Fruit fly (Drosophila melanogaster) whole organism, embryonic: ENCODE data around the gene CG13679.

Experiments used
- Abd-B ChIP-seq: fragments of 200-800 bp; sonication (Bioruptor generic); optimal IDR thresholded peaks from 2 replicates; lab custom pipeline; 2018; ENCODE audit warnings: missing biosample characterization, mild to moderate bottlenecking, missing genetic modification characterization, moderate library complexity
- Atf6 ChIP-seq: fragments of 200-800 bp; sonication (Bioruptor generic); IDR thresholded peaks from 2 replicates; pipeline ENCODE4 v1.3.6; 2022; ENCODE audit warnings: missing biosample characterization, missing genetic modification characterization
- CG10321 ChIP-seq: fragments of 200-800 bp; sonication (Bioruptor generic); IDR thresholded peaks from 2 replicates; pipeline ENCODE4 v1.3.6; 2022; ENCODE audit warnings: missing biosample characterization, missing genetic modification characterization
- CG10366 ChIP-seq: fragments of 200-800 bp; sonication (Bioruptor generic); IDR thresholded peaks from 2 replicates; pipeline ENCODE4 v1.3.6; 2022; ENCODE audit warnings: missing biosample characterization, missing genetic modification characterization
- CG10959 ChIP-seq: fragments of 200-800 bp; sonication (Bioruptor generic); IDR thresholded peaks from 2 replicates; pipeline ENCODE4 v1.3.6; 2022; ENCODE audit warnings: missing biosample characterization, missing genetic modification characterization
- CG11504 ChIP-seq: fragments of 200-800 bp; sonication (Bioruptor generic); optimal IDR thresholded peaks from 3 replicates; lab custom pipeline; 2019; ENCODE audit warnings: missing biosample characterization, mild to moderate bottlenecking, missing genetic modification characterization, moderate library complexity
- CG11696 ChIP-seq: fragments of 200-800 bp; sonication (Bioruptor generic); IDR thresholded peaks from 2 replicates; pipeline ENCODE4 v1.3.6; 2022; ENCODE audit warnings: missing biosample characterization, missing genetic modification characterization
- CG15269 ChIP-seq: fragments of 200-800 bp; sonication (Bioruptor generic); optimal IDR thresholded peaks from 2 replicates; lab custom pipeline; 2018; ENCODE audit warnings: missing biosample characterization, mild to moderate bottlenecking, missing genetic modification characterization, moderate library complexity
- CG15479 ChIP-seq: fragments of 200-800 bp; sonication (Bioruptor generic); optimal IDR thresholded peaks from 3 replicates; lab custom pipeline; 2019; ENCODE audit warnings: missing biosample characterization, mild to moderate bottlenecking, missing genetic modification characterization, moderate library complexity
- CG1603 ChIP-seq: fragments of 200-800 bp; sonication (Bioruptor generic); optimal IDR thresholded peaks from 2 replicates; lab custom pipeline; 2019; ENCODE audit warnings: missing biosample characterization, mild to moderate bottlenecking, missing genetic modification characterization, moderate library complexity
- CG2120 ChIP-seq: fragments of 200-800 bp; sonication (Bioruptor generic); optimal IDR thresholded peaks from 3 replicates; lab custom pipeline; 2016; ENCODE audit warnings: missing biosample characterization, missing genetic modification characterization
- CG2712 ChIP-seq: fragments of 200-800 bp; optimal IDR thresholded peaks from 3 replicates; lab custom pipeline; 2019; ENCODE audit warnings: missing biosample characterization, mild to moderate bottlenecking, missing genetic modification characterization, moderate library complexity
- CG2889 ChIP-seq: fragments of 200-800 bp; sonication (Bioruptor generic); IDR thresholded peaks from 3 replicates; pipeline ENCODE4 v1.3.6; 2022; ENCODE audit warnings: missing biosample characterization, missing genetic modification characterization
- CG30020 ChIP-seq: fragments of 200-800 bp; optimal IDR thresholded peaks from 2 replicates; lab custom pipeline; 2019; ENCODE audit warnings: missing biosample characterization, mild to moderate bottlenecking, missing genetic modification characterization, moderate library complexity
- CG32772 ChIP-seq: fragments of 200-800 bp; sonication (Bioruptor generic); IDR thresholded peaks from 2 replicates; pipeline ENCODE4 v1.3.6; 2022; ENCODE audit warnings: missing biosample characterization, missing genetic modification characterization
- CG6683 ChIP-seq: fragments of 200-800 bp; sonication (Bioruptor generic); optimal IDR thresholded peaks from 2 replicates; lab custom pipeline; 2017; ENCODE audit warnings: missing biosample characterization, mild to moderate bottlenecking, missing genetic modification characterization, missing genetic modification reagents
- CG7271 ChIP-seq: fragments of 200-800 bp; sonication (Bioruptor generic); optimal IDR thresholded peaks from 2 replicates; lab custom pipeline; 2018; ENCODE audit warnings: missing biosample characterization, mild to moderate bottlenecking, missing genetic modification characterization, moderate library complexity
- CG8290 ChIP-seq, 3 experiments: fragments of 200-800 bp; sonication (Bioruptor generic); optimal IDR thresholded peaks; 2 replicates each; lab custom pipeline; 2016 to 2019; ENCODE audit warnings: missing biosample characterization in 3 of 3, missing genetic modification characterization in 3 of 3, mild to moderate bottlenecking in 2 of 3, moderate library complexity in 1 of 3
- Dfd ChIP-seq, 2 experiments: fragments of >200 bp; optimal IDR thresholded peaks; 2 replicates each; lab custom pipeline; 2017; ENCODE audit warnings: missing biosample characterization in 2 of 2, missing genetic modification characterization in 2 of 2
- Dll ChIP-seq: fragments of 200-800 bp; sonication (Bioruptor generic); IDR thresholded peaks from 4 replicates; pipeline ENCODE4 v1.3.6; 2022; ENCODE audit warnings: missing biosample characterization, missing genetic modification characterization; ENCODE audit not compliant: partially characterized antibody
- Eip74EF ChIP-seq, 2 experiments: fragments of 200-800 bp in 1 of 2; fragments of >200 bp in 1 of 2; sonication (Bioruptor generic) in 1 of 2; optimal IDR thresholded peaks; 2 replicates each; lab custom pipeline; 2017 to 2019; ENCODE audit warnings: missing biosample characterization in 2 of 2, missing genetic modification characterization in 2 of 2, mild to moderate bottlenecking in 1 of 2, moderate library complexity in 1 of 2
- Ets65A ChIP-seq: fragments of 200-800 bp; sonication (Bioruptor generic); peaks from one replicate; lab custom pipeline; 2016; ENCODE audit warnings: missing biosample characterization, missing genetic modification characterization
- Gsc ChIP-seq: fragments of 200-800 bp; sonication (Bioruptor generic); IDR thresholded peaks from 2 replicates; pipeline ENCODE4 v1.3.6; 2022; ENCODE audit warnings: missing biosample characterization, missing genetic modification characterization
- Hmr ChIP-seq: fragments of 200-800 bp; sonication (Bioruptor generic); optimal IDR thresholded peaks from 3 replicates; lab custom pipeline; 2017; ENCODE audit warnings: mild to moderate bottlenecking, missing biosample characterization, missing genetic modification reagents, missing genetic modification characterization
- Hr39 ChIP-seq: fragments of >200 bp; optimal IDR thresholded peaks from 2 replicates; lab custom pipeline; 2017
- Lpt ChIP-seq: fragments of >200 bp; optimal IDR thresholded peaks from 2 replicates; lab custom pipeline; 2018; ENCODE audit warnings: missing biosample characterization, missing genetic modification characterization
- MTF-1 ChIP-seq: fragments of 200-800 bp; sonication (Bioruptor generic); optimal IDR thresholded peaks from 2 replicates; lab custom pipeline; 2018; ENCODE audit warnings: missing biosample characterization, mild to moderate bottlenecking, missing genetic modification characterization, borderline replicate concordance
- Max ChIP-seq: fragments of 200-800 bp; sonication (Bioruptor generic); optimal IDR thresholded peaks from 2 replicates; lab custom pipeline; 2016; ENCODE audit warnings: missing biosample characterization, mild to moderate bottlenecking, missing genetic modification characterization
- NFAT ChIP-seq: fragments of 200-800 bp; sonication (Bioruptor generic); IDR thresholded peaks from 2 replicates; pipeline ENCODE4 v1.3.6; 2022; ENCODE audit warnings: missing biosample characterization, missing genetic modification characterization
- Neu2 ChIP-seq: fragments of 200-800 bp; sonication (Bioruptor generic); optimal IDR thresholded peaks from 3 replicates; lab custom pipeline; 2016; ENCODE audit warnings: missing biosample characterization, missing genetic modification characterization, borderline replicate concordance
- NfI ChIP-seq: fragments of 200-800 bp; sonication (Bioruptor generic); optimal IDR thresholded peaks from 3 replicates; lab custom pipeline; 2018; ENCODE audit warnings: missing biosample characterization, mild to moderate bottlenecking, missing genetic modification characterization, moderate library complexity
- Rx ChIP-seq: fragments of 200-800 bp; sonication (Bioruptor generic); IDR thresholded peaks from 2 replicates; pipeline ENCODE4 v1.3.6; 2022; ENCODE audit warnings: missing biosample characterization, missing genetic modification characterization
- ab ChIP-seq: fragments of 200-800 bp; sonication (Bioruptor generic); optimal IDR thresholded peaks from 2 replicates; lab custom pipeline; 2016; ENCODE audit warnings: missing biosample characterization, missing genetic modification characterization
- cato ChIP-seq: fragments of 200-800 bp; sonication (Bioruptor generic); optimal IDR thresholded peaks from 2 replicates; lab custom pipeline; 2016; ENCODE audit warnings: missing biosample characterization, missing genetic modification characterization, borderline replicate concordance
- dati ChIP-seq: fragments of 200-800 bp; sonication (Bioruptor generic); IDR thresholded peaks from 2 replicates; pipeline ENCODE4 v1.3.6; 2022; ENCODE audit warnings: missing biosample characterization, missing genetic modification characterization
- dmrt11E ChIP-seq: fragments of 200-800 bp; sonication (Bioruptor generic); optimal IDR thresholded peaks from 3 replicates; lab custom pipeline; 2018; ENCODE audit warnings: missing biosample characterization, mild to moderate bottlenecking, missing genetic modification characterization, moderate library complexity
- dysf ChIP-seq: fragments of 200-800 bp; sonication (Bioruptor generic); IDR thresholded peaks from 3 replicates; pipeline ENCODE4 v1.3.6; 2022; ENCODE audit warnings: missing biosample characterization, missing genetic modification characterization
- fd3F ChIP-seq: fragments of 200-800 bp; sonication (Bioruptor generic); optimal IDR thresholded peaks from 2 replicates; lab custom pipeline; 2018; ENCODE audit warnings: missing biosample characterization, mild to moderate bottlenecking, missing genetic modification characterization, moderate library complexity
- fru ChIP-seq: fragments of >200 bp; optimal IDR thresholded peaks from 2 replicates; lab custom pipeline; 2017
- ftz-f1 ChIP-seq: fragments of 200-800 bp; sonication (Bioruptor generic); optimal IDR thresholded peaks from 2 replicates; lab custom pipeline; 2016; ENCODE audit warnings: missing biosample characterization, missing genetic modification characterization
- gcm ChIP-seq: fragments of 200-800 bp; sonication (Bioruptor generic); optimal IDR thresholded peaks from 2 replicates; lab custom pipeline; 2019; ENCODE audit warnings: missing biosample characterization, mild to moderate bottlenecking, missing genetic modification characterization, moderate library complexity
- grau ChIP-seq: fragments of 200-800 bp; optimal IDR thresholded peaks from 3 replicates; lab custom pipeline; 2019; ENCODE audit warnings: missing biosample characterization, mild to moderate bottlenecking, missing genetic modification characterization, moderate library complexity
- ind ChIP-seq: fragments of 200-800 bp; sonication (Bioruptor generic); optimal IDR thresholded peaks from 3 replicates; lab custom pipeline; 2016; ENCODE audit warnings: missing biosample characterization, missing genetic modification characterization
- kay ChIP-seq: fragments of 200-800 bp; sonication (Bioruptor generic); optimal IDR thresholded peaks from 2 replicates; lab custom pipeline; 2016; ENCODE audit warnings: missing biosample characterization, missing genetic modification characterization
- sd ChIP-seq: fragments of 200-800 bp; sonication (Bioruptor generic); optimal IDR thresholded peaks from 3 replicates; lab custom pipeline; 2018; ENCODE audit warnings: missing biosample characterization, mild to moderate bottlenecking, missing genetic modification characterization, moderate library complexity
- sug ChIP-seq: fragments of 200-800 bp; optimal IDR thresholded peaks from 2 replicates; lab custom pipeline; 2019; ENCODE audit warnings: missing biosample characterization, mild to moderate bottlenecking, missing genetic modification characterization, moderate library complexity
- tap ChIP-seq: fragments of 200-800 bp; optimal IDR thresholded peaks from 3 replicates; lab custom pipeline; 2019; ENCODE audit warnings: missing biosample characterization, mild to moderate bottlenecking, missing genetic modification characterization, moderate library complexity
- tup ChIP-seq: fragments of 200-800 bp; sonication (Bioruptor generic); optimal IDR thresholded peaks from 2 replicates; lab custom pipeline; 2016; ENCODE audit warnings: missing biosample characterization, mild to moderate bottlenecking, missing genetic modification characterization, moderate library complexity

Gene CG13679

DNA sequence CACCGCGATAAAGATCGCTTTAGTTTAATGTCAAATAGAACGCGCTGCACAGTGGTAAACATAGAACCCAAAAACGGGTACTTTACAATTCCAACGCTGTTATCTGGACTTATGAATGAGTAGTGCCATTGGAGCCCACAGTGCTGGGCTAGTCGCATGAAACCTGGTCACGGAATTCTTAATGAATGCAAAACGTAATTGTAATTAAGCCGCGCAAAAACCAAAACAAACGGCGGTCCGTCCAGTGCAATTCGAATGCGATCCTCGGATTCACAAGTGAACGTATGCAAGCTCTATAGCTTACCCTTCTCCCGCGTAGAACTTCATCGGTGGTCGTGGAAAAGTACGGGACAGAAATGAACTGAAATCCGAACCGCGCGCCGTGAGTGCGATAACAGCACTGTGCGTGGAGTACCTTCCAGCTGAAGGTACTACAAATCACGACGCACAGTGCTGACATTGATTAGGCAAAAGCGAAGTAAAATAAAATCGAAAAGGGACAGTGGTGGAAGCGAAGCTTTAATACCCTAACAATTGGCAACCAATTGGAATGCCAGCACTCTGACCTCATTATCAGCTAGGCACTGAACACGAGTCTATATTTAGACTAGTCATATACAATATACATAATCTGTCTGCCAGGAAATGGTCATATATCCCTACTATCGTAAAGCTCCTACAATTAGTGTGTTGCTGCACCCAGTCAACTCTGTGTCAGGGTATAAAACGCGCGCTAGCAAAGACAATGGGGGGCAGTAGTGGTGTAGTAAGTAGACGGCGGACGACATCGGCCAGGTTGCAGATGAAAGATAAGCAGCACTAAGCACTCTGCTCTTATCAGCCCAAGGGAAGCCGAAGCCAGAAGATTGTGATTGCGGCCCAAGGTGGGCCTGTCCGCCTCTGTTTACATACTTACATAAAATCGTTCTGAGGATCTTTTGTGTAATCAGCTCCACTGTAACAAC lies 17.0 kb upstream of the CG13679 start (continued):
- TF ChIP-seq CG7271 (no peak), Ets65A (GFP tag; lab: Kevin White, UChicago) (peak; percentile 72), Eip74EF (GFP tag; optimal IDR thresholded peaks at IDR 0.05; lab: Kevin White, UChicago) (peak in 1 of 2 experiments; percentile 27), cato (no peak), Atf6 (GFP tag; lab: Robert Waterston, UW) (peak; percentile 67), grau (tag; lab: Kevin White, UChicago) (peak; percentile 36), kay (GFP tag; lab: Kevin White, UChicago) (peak; percentile 43), Abd-B (GFP tag; lab: Kevin White, UChicago) (peak; percentile 30), CG10366 (GFP tag; lab: Robert Waterston, UW) (peak; percentile 41; the same call in 1 of the 2 replicates), dmrt11E (no peak), CG32772 (GFP tag; lab: Robert Waterston, UW) (peak; percentile 48), sd (tag; lab: Kevin White, UChicago) (peak; percentile 43), CG2889 (GFP tag; lab: Robert Waterston, UW) (0 out of 3 replicates have a peak, but pooled peaks have one; percentile 45), sug (tag; lab: Kevin White, UChicago) (peak; percentile 100), tap (tag; lab: Kevin White, UChicago) (peak; percentile 31), fd3F (GFP tag; lab: Kevin White, UChicago) (no peak), tup (peak; percentile 30), CG2120 (GFP tag; lab: Kevin White, UChicago) (peak; percentile 74), CG2712 (tag; lab: Kevin White, UChicago) (peak; percentile 42), Rx (no peak), CG11696 (GFP tag; lab: Robert Waterston, UW) (0 out of 2 replicates have a peak, but pooled peaks have one; percentile 8), CG1603 (tag; lab: Kevin White, UChicago) (peak; percentile 70), Dll (GFP tag; lab: Robert Waterston, UW) (no peak), ab (GFP tag; lab: Kevin White, UChicago) (no peak), NfI (peak; percentile 24), Neu2 (no peak), CG15269 (tag; lab: Kevin White, UChicago) (peak; percentile 58), CG30020 (no peak), fru (lab: Kevin White, UChicago) (no peak), CG10959 (GFP tag; lab: Robert Waterston, UW) (no peak), Hmr (GFP tag; lab: Kevin White, UChicago) (peak; percentile 41), CG11504 (tag; lab: Kevin White, UChicago) (peak; percentile 57), CG6683 (peak; percentile 11), CG10321 (GFP tag; lab: Robert Waterston, UW) (no peak), CG15479 (no peak), Hr39 (lab: Kevin White, UChicago) (no peak), ind (GFP tag; lab: Kevin White, UChicago) (peak; percentile 51), gcm (GFP tag; lab: Kevin White, UChicago) (no peak), dysf (peak; percentile 75), dati (GFP tag; lab: Robert Waterston, UW) (no peak), Dfd (GFP tag; optimal IDR thresholded peaks at IDR 0.05; lab: Kevin White, UChicago) (no peak), NFAT (GFP tag; lab: Robert Waterston, UW) (no peak), MTF-1 (no peak), ftz-f1 (peak; percentile 64), Gsc (GFP tag; lab: Robert Waterston, UW) (peak; percentile 30; the same call in 1 of the 2 replicates), CG8290 (GFP tag; optimal IDR thresholded peaks at IDR 0.05; lab: Kevin White, UChicago) (no peak), CG8290 (tag; optimal IDR thresholded peaks at IDR 0.05; lab: Kevin White, UChicago) (peak in 1 of 2 experiments; percentile 61), Max (GFP tag; lab: Kevin White, UChicago) (peak; percentile 24), Lpt (GFP tag; lab: Kevin White, UChicago) (no peak)
